Fruit fly (Drosophila melanogaster) whole organism, embryonic: ENCODE results near the gene Glut4EF.
A peak's percentile ranks its signal among the peaks of the same experiment; 100 is the strongest.

Source experiments
- Adf1 ChIP-seq: fragments of 200-800 bp; sonication (Bioruptor generic); IDR thresholded peaks from 2 replicates; pipeline ENCODE4 v1.3.6; 2022; ENCODE audit warnings: missing biosample characterization, missing genetic modification characterization
- Antp ChIP-seq: fragments of 200-800 bp; sonication (Bioruptor generic); optimal IDR thresholded peaks from 3 replicates; lab custom pipeline; 2016; ENCODE audit warnings: missing biosample characterization, missing genetic modification characterization
- Awh ChIP-seq: fragments of 200-800 bp; sonication (Bioruptor generic); IDR thresholded peaks from 2 replicates; pipeline ENCODE4, ENCODE4 v1.3.6; 2022; ENCODE audit warnings: missing biosample characterization, missing genetic modification characterization
- BEAF-32 ChIP-seq: fragments of 200-800 bp; sonication (Bioruptor generic); optimal IDR thresholded peaks from 3 replicates; lab custom pipeline; 2017; ENCODE audit warnings: missing biosample characterization, missing genetic modification characterization, mild to moderate bottlenecking, moderate library complexity, missing genetic modification reagents
- CG1024 ChIP-seq: fragments of 200-800 bp; sonication (Bioruptor generic); IDR thresholded peaks from 2 replicates; pipeline ENCODE4 v1.3.6; 2022; ENCODE audit warnings: missing biosample characterization, missing genetic modification characterization
- CG11247 ChIP-seq: fragments of 200-800 bp; sonication (Bioruptor generic); IDR thresholded peaks from 2 replicates; pipeline ENCODE4 v1.3.6; 2022; ENCODE audit warnings: missing biosample characterization, missing genetic modification characterization
- CG14441 ChIP-seq: fragments of 200-800 bp; sonication (Bioruptor generic); IDR thresholded peaks from 2 replicates; pipeline ENCODE4 v1.3.6; 2022; ENCODE audit warnings: missing biosample characterization, missing genetic modification characterization
- CG18619 ChIP-seq: fragments of 200-800 bp; sonication (Bioruptor generic); optimal IDR thresholded peaks from 3 replicates; lab custom pipeline; 2017; ENCODE audit warnings: missing biosample characterization, mild to moderate bottlenecking, missing genetic modification characterization
- CG2875 ChIP-seq: fragments of 200-800 bp; sonication (Bioruptor generic); optimal IDR thresholded peaks from 2 replicates; lab custom pipeline; 2017; ENCODE audit warnings: missing biosample characterization, mild to moderate bottlenecking, missing genetic modification characterization, missing genetic modification reagents
- CG32767 ChIP-seq: fragments of 200-800 bp; sonication (Bioruptor generic); IDR thresholded peaks from 2 replicates; pipeline ENCODE4 v1.3.6; 2022; ENCODE audit warnings: missing biosample characterization, missing genetic modification characterization
- CG3995 ChIP-seq: fragments of 200-800 bp; sonication (Bioruptor generic); optimal IDR thresholded peaks from 3 replicates; lab custom pipeline; 2016; ENCODE audit warnings: missing biosample characterization, missing genetic modification characterization
- CG4328 ChIP-seq: fragments of 200-800 bp; sonication (Bioruptor generic); optimal IDR thresholded peaks from 3 replicates; lab custom pipeline; 2017; ENCODE audit warnings: missing biosample characterization, missing genetic modification reagents, missing genetic modification characterization
- CG4730 ChIP-seq: fragments of 200-800 bp; sonication (Bioruptor generic); IDR thresholded peaks from 2 replicates; pipeline ENCODE4 v1.3.6; 2022; ENCODE audit warnings: missing biosample characterization, missing genetic modification characterization
- CG5180 ChIP-seq: fragments of 200-800 bp; sonication (Bioruptor generic); optimal IDR thresholded peaks from 3 replicates; lab custom pipeline; 2017; ENCODE audit warnings: missing biosample characterization, missing genetic modification characterization, mild to moderate bottlenecking, moderate library complexity, missing genetic modification reagents
- CG8089 ChIP-seq: fragments of 200-800 bp; sonication (Bioruptor generic); optimal IDR thresholded peaks from 3 replicates; lab custom pipeline; 2016; ENCODE audit warnings: missing biosample characterization, missing genetic modification characterization
- CG8359 ChIP-seq: fragments of 200-800 bp; sonication (Bioruptor generic); optimal IDR thresholded peaks from 2 replicates; lab custom pipeline; 2017; ENCODE audit warnings: missing biosample characterization, mild to moderate bottlenecking, missing genetic modification characterization, borderline replicate concordance
- CG8478 ChIP-seq: fragments of >200 bp; optimal IDR thresholded peaks from 2 replicates; lab custom pipeline; 2018
- Doc2 ChIP-seq: fragments of 200-800 bp; sonication (Bioruptor generic); IDR thresholded peaks from 2 replicates; pipeline ENCODE4 v1.3.6; 2022; ENCODE audit warnings: missing biosample characterization, missing genetic modification characterization
- GATAe ChIP-seq: fragments of 200-800 bp; sonication (Bioruptor generic); conservative IDR thresholded peaks from 2 replicates; pipeline ENCODE4 v1.3.6; 2022; ENCODE audit warnings: missing biosample characterization, missing genetic modification characterization
- H2.0 ChIP-seq: fragments of 200-800 bp; sonication (Bioruptor generic); IDR thresholded peaks from 2 replicates; pipeline ENCODE4 v1.3.6; 2022; ENCODE audit warnings: missing biosample characterization, missing genetic modification characterization
- HLH3B ChIP-seq: fragments of 200-800 bp; sonication (Bioruptor generic); IDR thresholded peaks from 2 replicates; pipeline ENCODE4 v1.3.6; 2022; ENCODE audit warnings: missing biosample characterization, missing genetic modification characterization
- HmgD ChIP-seq: fragments of 200-800 bp; sonication (Bioruptor generic); optimal IDR thresholded peaks from 3 replicates; lab custom pipeline; 2016; ENCODE audit warnings: missing biosample characterization, missing genetic modification characterization
- Hr39 ChIP-seq: fragments of >200 bp; optimal IDR thresholded peaks from 2 replicates; lab custom pipeline; 2017
- Max ChIP-seq: fragments of 200-800 bp; sonication (Bioruptor generic); optimal IDR thresholded peaks from 2 replicates; lab custom pipeline; 2016; ENCODE audit warnings: missing biosample characterization, mild to moderate bottlenecking, missing genetic modification characterization
- NC2α ChIP-seq: fragments of 200-800 bp; sonication (Bioruptor generic); optimal IDR thresholded peaks from 2 replicates; lab custom pipeline; 2016; ENCODE audit warnings: missing biosample characterization, missing genetic modification characterization
- NfI ChIP-seq: fragments of 200-800 bp; sonication (Bioruptor generic); optimal IDR thresholded peaks from 3 replicates; lab custom pipeline; 2018; ENCODE audit warnings: missing biosample characterization, mild to moderate bottlenecking, missing genetic modification characterization, moderate library complexity
- Side ChIP-seq: fragments of 200-800 bp; sonication (Bioruptor generic); optimal IDR thresholded peaks from 2 replicates; lab custom pipeline; 2016; ENCODE audit warnings: missing biosample characterization, missing genetic modification characterization
- Sox102F ChIP-seq: fragments of 200-800 bp; sonication (Bioruptor generic); optimal IDR thresholded peaks from 2 replicates; lab custom pipeline; 2018; ENCODE audit warnings: missing biosample characterization, mild to moderate bottlenecking, missing genetic modification characterization, moderate library complexity
- btn ChIP-seq: fragments of 200-800 bp; sonication (Bioruptor generic); optimal IDR thresholded peaks from 2 replicates; lab custom pipeline; 2016; ENCODE audit warnings: missing biosample characterization, missing genetic modification characterization
- cg ChIP-seq: fragments of 200-800 bp; sonication (Bioruptor generic); optimal IDR thresholded peaks from 3 replicates; lab custom pipeline; 2019; ENCODE audit warnings: missing biosample characterization, mild to moderate bottlenecking, missing genetic modification characterization, moderate library complexity
- chm ChIP-seq: fragments of 200-800 bp; sonication (Bioruptor generic); IDR thresholded peaks from 2 replicates; pipeline ENCODE4 v1.3.6; 2022; ENCODE audit warnings: missing biosample characterization, missing genetic modification characterization
- crp ChIP-seq, 2 experiments: fragments of 200-800 bp; sonication (Bioruptor generic); optimal IDR thresholded peaks; 2 replicates in 1 of 2; 3 replicates in 1 of 2; lab custom pipeline; 2017; ENCODE audit warnings: missing biosample characterization in 2 of 2, missing genetic modification characterization in 2 of 2, mild to moderate bottlenecking in 1 of 2, moderate library complexity in 1 of 2
- disco-r ChIP-seq: fragments of 200-800 bp; sonication (Bioruptor generic); optimal IDR thresholded peaks from 2 replicates; lab custom pipeline; 2016; ENCODE audit warnings: missing biosample characterization, missing genetic modification characterization
- ems ChIP-seq: fragments of 200-800 bp; sonication (Bioruptor generic); optimal IDR thresholded peaks from 3 replicates; lab custom pipeline; 2016; ENCODE audit warnings: missing biosample characterization, missing genetic modification characterization
- fd96Cb ChIP-seq: fragments of 200-800 bp; sonication (Bioruptor generic); optimal IDR thresholded peaks from 2 replicates; lab custom pipeline; 2018; ENCODE audit warnings: missing biosample characterization, mild to moderate bottlenecking, missing genetic modification characterization, moderate library complexity
- gcm2 ChIP-seq: fragments of 200-800 bp; sonication (Bioruptor generic); optimal IDR thresholded peaks from 2 replicates; lab custom pipeline; 2016; ENCODE audit warnings: missing biosample characterization, missing genetic modification characterization
- insv ChIP-seq, 2 experiments: fragments of 200-800 bp; sonication (Bioruptor generic); optimal IDR thresholded peaks; 3 replicates each; lab custom pipeline; 2016 to 2018; ENCODE audit warnings: missing biosample characterization in 2 of 2, missing genetic modification characterization in 2 of 2
- lola ChIP-seq, 3 experiments: fragments of >200 bp in 2 of 3; fragments of 200-800 bp in 1 of 3; sonication (Bioruptor generic) in 1 of 3; optimal IDR thresholded peaks; 2 replicates each; lab custom pipeline; 2017 to 2019; ENCODE audit warnings: missing biosample characterization in 3 of 3, missing genetic modification characterization in 3 of 3, mild to moderate bottlenecking in 1 of 3, moderate library complexity in 1 of 3
- nau ChIP-seq: fragments of 200-800 bp; sonication (Bioruptor generic); optimal IDR thresholded peaks from 3 replicates; lab custom pipeline; 2017; ENCODE audit warnings: missing biosample characterization, mild to moderate bottlenecking, missing genetic modification characterization, missing genetic modification reagents
- nerfin-1 ChIP-seq: fragments of 200-800 bp; sonication (Bioruptor generic); optimal IDR thresholded peaks from 3 replicates; lab custom pipeline; 2019; ENCODE audit warnings: missing biosample characterization, mild to moderate bottlenecking, missing genetic modification characterization, moderate library complexity
- onecut ChIP-seq: fragments of 200-800 bp; sonication (Bioruptor generic); IDR thresholded peaks from 2 replicates; pipeline ENCODE4 v1.3.6; 2022; ENCODE audit warnings: missing biosample characterization, missing genetic modification characterization
- peb ChIP-seq: fragments of 200-800 bp; sonication (Bioruptor generic); IDR thresholded peaks from 2 replicates; pipeline ENCODE4 v1.3.6; 2022; ENCODE audit warnings: missing biosample characterization, missing genetic modification characterization
- pnt ChIP-seq: fragments of 200-800 bp; sonication (Bioruptor generic); optimal IDR thresholded peaks from 3 replicates; lab custom pipeline; 2016; ENCODE audit warnings: missing biosample characterization, missing genetic modification characterization
- sc ChIP-seq, 3 experiments: fragments of >200 bp in 2 of 3; fragments of 200-800 bp in 1 of 3; sonication (Bioruptor generic) in 1 of 3; optimal IDR thresholded peaks; 2 replicates in 2 of 3; 3 replicates in 1 of 3; lab custom pipeline; 2017; ENCODE audit warnings: mild to moderate bottlenecking in 1 of 3, missing biosample characterization in 1 of 3, missing genetic modification characterization in 1 of 3, missing genetic modification reagents in 1 of 3
- scrt ChIP-seq: fragments of 200-800 bp; sonication (Bioruptor generic); optimal IDR thresholded peaks from 2 replicates; lab custom pipeline; 2018; ENCODE audit warnings: missing biosample characterization, mild to moderate bottlenecking, missing genetic modification characterization, moderate library complexity
- sob ChIP-seq: fragments of 200-800 bp; sonication (Bioruptor generic); IDR thresholded peaks from 2 replicates; pipeline ENCODE4 v1.3.6; 2022; ENCODE audit warnings: missing biosample characterization, missing genetic modification characterization
- tll ChIP-seq, 2 experiments: fragments of 200-800 bp in 1 of 2; fragments of >200 bp in 1 of 2; sonication (Bioruptor generic) in 1 of 2; optimal IDR thresholded peaks; 2 replicates each; lab custom pipeline; 2017 to 2019; ENCODE audit warnings: missing biosample characterization in 2 of 2, missing genetic modification characterization in 2 of 2, mild to moderate bottlenecking in 1 of 2, moderate library complexity in 1 of 2
- tna ChIP-seq: fragments of 200-800 bp; sonication (Bioruptor generic); IDR thresholded peaks from 2 replicates; pipeline ENCODE4 v1.3.6; 2022; ENCODE audit warnings: missing biosample characterization, missing genetic modification characterization; ENCODE audit not compliant: partially characterized antibody
- unc-4 ChIP-seq: fragments of 200-800 bp; sonication (Bioruptor generic); IDR thresholded peaks from 2 replicates; pipeline ENCODE4 v1.3.6; 2022; ENCODE audit warnings: missing biosample characterization, missing genetic modification characterization; ENCODE audit not compliant: partially characterized antibody
- zen ChIP-seq: fragments of 200-800 bp; sonication (Bioruptor generic); optimal IDR thresholded peaks from 3 replicates; lab custom pipeline; 2018; ENCODE audit warnings: missing biosample characterization, mild to moderate bottlenecking, missing genetic modification characterization, moderate library complexity

Gene Glut4EF

dm6 chr3R:9888668-9889302, 14.3 kb downstream of the Glut4EF start (continued):
- TF ChIP-seq insv (GFP tag; optimal IDR thresholded peaks at IDR 0.05; lab: Kevin White, UChicago) (no peak), CG11247 (GFP tag; lab: Robert Waterston, UW) (no peak), CG32767 (GFP tag; lab: Robert Waterston, UW) (no peak), Hr39 (lab: Kevin White, UChicago) (no peak), nerfin-1 (tag; lab: Kevin White, UChicago) (peak; percentile 23), sc (optimal IDR thresholded peaks at IDR 0.05; lab: Kevin White, UChicago) (no peak), sc (GFP tag; optimal IDR thresholded peaks at IDR 0.05; lab: Kevin White, UChicago) (peak; percentile 25), zen (tag; lab: Kevin White, UChicago) (no peak), onecut (peak; percentile 9; the same call in 1 of the 2 replicates), chm (GFP tag; lab: Robert Waterston, UW) (no peak), lola (GFP tag; optimal IDR thresholded peaks at IDR 0.05; lab: Kevin White, UChicago) (peak in 1 of 3 experiments; percentile 24), CG4730 (GFP tag; lab: Robert Waterston, UW) (no peak), CG5180 (no peak), NC2α (GFP tag; lab: Kevin White, UChicago) (no peak), CG8359 (GFP tag; lab: Kevin White, UChicago) (peak; percentile 37), CG1024 (GFP tag; lab: Robert Waterston, UW) (no peak), peb (GFP tag; lab: Robert Waterston, UW) (no peak), sob (GFP tag; lab: Robert Waterston, UW) (no peak), tll (GFP tag; optimal IDR thresholded peaks at IDR 0.05; lab: Kevin White, UChicago) (no peak), fd96Cb (tag; lab: Kevin White, UChicago) (no peak), nau (peak; percentile 4), HmgD (GFP tag; lab: Kevin White, UChicago) (no peak), CG4328 (GFP tag; lab: Kevin White, UChicago) (no peak), CG14441 (GFP tag; lab: Robert Waterston, UW) (peak; percentile 46; the same call in 1 of the 2 replicates), cg (no peak), Awh (GFP tag; lab: Robert Waterston, UW) (peak; percentile 6; the same call in 1 of the 2 replicates), H2.0 (GFP tag; lab: Robert Waterston, UW) (no peak), CG8089 (no peak), btn (GFP tag; lab: Kevin White, UChicago) (no peak), crp (GFP tag; optimal IDR thresholded peaks at IDR 0.05; lab: Kevin White, UChicago) (no peak), CG3995 (GFP tag; lab: Kevin White, UChicago) (no peak), Antp (GFP tag; lab: Kevin White, UChicago) (no peak), gcm2 (GFP tag; lab: Kevin White, UChicago) (no peak), Doc2 (GFP tag; lab: Robert Waterston, UW) (no peak), NfI (GFP tag; lab: Kevin White, UChicago) (peak; percentile 10), tna (GFP tag; lab: Robert Waterston, UW) (no peak), unc-4 (GFP tag; lab: Robert Waterston, UW) (no peak), HLH3B (GFP tag; lab: Robert Waterston, UW) (no peak), BEAF-32 (GFP tag; lab: Kevin White, UChicago) (no peak), CG2875 (GFP tag; lab: Kevin White, UChicago) (no peak), pnt (GFP tag; lab: Kevin White, UChicago) (no peak), ems (GFP tag; lab: Kevin White, UChicago) (no peak), GATAe (GFP tag; lab: Robert Waterston, UW) (no peak), Max (GFP tag; lab: Kevin White, UChicago) (no peak), Side (GFP tag; lab: Kevin White, UChicago) (no peak), disco-r (GFP tag; lab: Kevin White, UChicago) (no peak), Sox102F (GFP tag; lab: Kevin White, UChicago) (peak; percentile 46), CG8478 (lab: Kevin White, UChicago) (no peak), scrt (no peak), Adf1 (GFP tag; lab: Robert Waterston, UW) (no peak), CG18619 (GFP tag; lab: Kevin White, UChicago) (no peak)
